Fruit fly (Drosophila melanogaster): ENCODE data around the gene bru2.
A peak's percentile ranks its signal among the peaks of the same experiment; 100 is the strongest.

Gene bru2

DNA sequence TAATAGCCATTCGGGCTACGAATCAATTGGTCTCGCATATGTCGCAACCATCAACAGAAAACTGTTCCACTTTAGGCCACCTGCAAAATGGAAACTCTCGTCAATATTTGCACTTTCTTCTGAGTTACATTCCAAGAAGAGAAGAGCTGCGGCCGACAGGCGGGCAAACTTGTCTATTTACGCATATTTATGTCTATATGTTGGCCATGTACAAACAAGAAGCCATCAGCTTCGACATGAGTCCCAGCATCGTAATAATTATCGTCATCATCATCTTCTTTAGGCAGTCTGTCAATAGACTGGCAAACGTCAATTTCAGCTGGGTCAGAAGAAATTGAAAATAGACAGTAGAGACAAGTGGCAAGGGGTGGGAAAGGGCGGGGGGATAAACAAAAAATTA lies 27.7 kb downstream of the bru2 start (continued):
- peak; percentile 7; the same call in 1 of the 2 replicates for TF ChIP-seq CG4730 (GFP tag; IDR thresholded peaks at IDR 0.05)
- peak; percentile 59 for TF ChIP-seq Side (GFP tag; optimal IDR thresholded peaks at IDR 0.05)
- no peak for TF ChIP-seq Dip3 (GFP tag; optimal IDR thresholded peaks at IDR 0.05)
- TF ChIP-seq CG17361 (GFP tag; IDR thresholded peaks at IDR 0.05), result peak; percentile 37; the same call in 1 of the 3 replicates
- TF ChIP-seq HLH3B (GFP tag; IDR thresholded peaks at IDR 0.05), result peak; percentile 67; the same call in 1 of the 2 replicates
- peak; percentile 36 for TF ChIP-seq CG7839 (tag; optimal IDR thresholded peaks at IDR 0.05)
- no peak for TF ChIP-seq wdn (GFP tag; IDR thresholded peaks at IDR 0.05)
- no peak for TF ChIP-seq CG2889 (GFP tag; IDR thresholded peaks at IDR 0.05)
- no peak for TF ChIP-seq dan (GFP tag; IDR thresholded peaks at IDR 0.05)
- peak; percentile 13 for TF ChIP-seq kah (GFP tag; optimal IDR thresholded peaks at IDR 0.05)
- peak; percentile 11 for TF ChIP-seq CG15514 (GFP tag; optimal IDR thresholded peaks at IDR 0.05)
- TF ChIP-seq CG1024 (GFP tag; IDR thresholded peaks at IDR 0.05), result peak; percentile 59; the same call in 1 of the 2 replicates
- TF ChIP-seq CG12071 (GFP tag; optimal IDR thresholded peaks at IDR 0.05), result peak; percentile 78
- TF ChIP-seq Dek (tag; optimal IDR thresholded peaks at IDR 0.05), result no peak
- no peak for TF ChIP-seq zen (tag; optimal IDR thresholded peaks at IDR 0.05)
- TF ChIP-seq sna (GFP tag; IDR thresholded peaks at IDR 0.05; ENCODE audit: partially characterized antibody), result no peak
- peak; percentile 96 for TF ChIP-seq sens (GFP tag)
- TF ChIP-seq CG6813 (GFP tag; optimal IDR thresholded peaks at IDR 0.05), result peak; percentile 76
- peak; percentile 45 for TF ChIP-seq bab2 (GFP tag; optimal IDR thresholded peaks at IDR 0.05)
- TF ChIP-seq Bdp1 (GFP tag; optimal IDR thresholded peaks at IDR 0.05), result peak; percentile 54
- TF ChIP-seq CG10654 (GFP tag; optimal IDR thresholded peaks at IDR 0.05), result peak; percentile 49
- no peak for TF ChIP-seq Tbp (GFP tag; optimal IDR thresholded peaks at IDR 0.05)
- TF ChIP-seq toy (GFP tag; IDR thresholded peaks at IDR 0.05), result no peak
- TF ChIP-seq CG10431 (GFP tag; optimal IDR thresholded peaks at IDR 0.05), result peak; percentile 88
- TF ChIP-seq CG13624 (GFP tag; optimal IDR thresholded peaks at IDR 0.05), result no peak
- TF ChIP-seq CG12744 (GFP tag; optimal IDR thresholded peaks at IDR 0.05), result no peak
- TF ChIP-seq ap (GFP tag; IDR thresholded peaks at IDR 0.05), result no peak
- peak; percentile 41; the same call in 1 of the 2 replicates for TF ChIP-seq CG31441 (GFP tag; IDR thresholded peaks at IDR 0.05)
- peak; percentile 65 for TF ChIP-seq CG8359 (GFP tag; optimal IDR thresholded peaks at IDR 0.05; ENCODE audit: borderline replicate concordance)
- TF ChIP-seq sqz (GFP tag; optimal IDR thresholded peaks at IDR 0.05), result peak; percentile 47
- no peak for TF ChIP-seq run (tag; optimal IDR thresholded peaks at IDR 0.05)
- peak; percentile 42 for TF ChIP-seq tup (GFP tag; optimal IDR thresholded peaks at IDR 0.05)
- no peak for TF ChIP-seq Chrac-16 (GFP tag; optimal IDR thresholded peaks at IDR 0.05)
- TF ChIP-seq slbo (GFP tag; IDR thresholded peaks at IDR 0.05), result no peak
- peak; percentile 80 for TF ChIP-seq CG4328 (GFP tag; optimal IDR thresholded peaks at IDR 0.05)
- TF ChIP-seq dpn (GFP tag; optimal IDR thresholded peaks at IDR 0.05), result peak; percentile 32 to 41
- TF ChIP-seq Nf-YB (GFP tag; optimal IDR thresholded peaks at IDR 0.05), result peak; percentile 42
- TF ChIP-seq Lhr (GFP tag; optimal IDR thresholded peaks at IDR 0.05), result peak; percentile 66
- no peak for TF ChIP-seq lov (optimal IDR thresholded peaks at IDR 0.05)
- TF ChIP-seq lov (GFP tag; IDR thresholded peaks at IDR 0.05), result peak; percentile 57; the same call in 1 of the 3 replicates
- TF ChIP-seq onecut (GFP tag; IDR thresholded peaks at IDR 0.05), result peak; percentile 52; the same call in 1 of the 2 replicates
- TF ChIP-seq Dip2 (GFP tag; IDR thresholded peaks at IDR 0.05), result no peak
- TF ChIP-seq nau (GFP tag; optimal IDR thresholded peaks at IDR 0.05), result peak; percentile 63
- peak; percentile 48; the same call in 1 of the 2 replicates for TF ChIP-seq ttk (GFP tag; IDR thresholded peaks at IDR 0.05)
- TF ChIP-seq CG13775 (GFP tag; optimal IDR thresholded peaks at IDR 0.05), result no peak
- peak; percentile 27 for TF ChIP-seq CG2116 (GFP tag; optimal IDR thresholded peaks at IDR 0.05)
- peak; percentile 86 for TF ChIP-seq ci (GFP tag; IDR thresholded peaks at IDR 0.05)
- TF ChIP-seq CG3838 (GFP tag; optimal IDR thresholded peaks at IDR 0.05), result peak; percentile 11
- TF ChIP-seq Rfx (GFP tag; IDR thresholded peaks at IDR 0.05), result peak; percentile 30; the same call in 1 of the 2 replicates
- TF ChIP-seq CG42726 (GFP tag; IDR thresholded peaks at IDR 0.05; ENCODE audit: partially characterized antibody), result no peak
- no peak for TF ChIP-seq abd-A (tag; optimal IDR thresholded peaks at IDR 0.05)

Measured in whole organism, embryonic.